Worm (Caenorhabditis elegans): ENCODE measurements around the gene C06A8.6.

C06A8.6 gene

DNA sequence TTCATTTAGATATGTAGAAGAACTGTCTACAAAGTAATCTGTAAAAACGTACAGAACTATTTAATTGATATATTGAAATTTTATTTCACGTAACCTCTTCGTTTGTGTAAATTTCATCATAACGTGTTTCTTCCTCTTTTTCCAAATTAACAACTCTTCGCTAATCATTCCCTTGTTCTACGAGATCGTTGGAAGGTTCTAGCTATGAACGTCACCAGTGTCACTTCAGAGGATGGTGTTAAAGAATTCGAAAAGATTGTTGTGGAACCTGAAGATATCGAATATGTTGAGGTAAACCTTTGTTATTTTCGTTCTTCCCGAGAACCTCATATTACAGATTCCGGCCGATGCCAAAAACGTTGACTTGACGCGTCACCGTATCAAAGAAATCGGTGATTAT lies at the start of gene C06A8.6:
Gene C06A8.6, plus strand, starts transcription at position 89 of the 400 bp plus-strand sequence.
- no peak for TF ChIP-seq pha-4 (tag; optimal IDR thresholded peaks at IDR 0.05)
- TF ChIP-seq snpc-4 (tag; optimal IDR thresholded peaks at IDR 0.05) = no peak
- no peak for TF ChIP-seq mdl-1 (tag; optimal IDR thresholded peaks at IDR 0.05)
- TF ChIP-seq hmg-11 (tag; optimal IDR thresholded peaks at IDR 0.05) = no peak
- TF ChIP-seq sea-2 (GFP tag; optimal IDR thresholded peaks at IDR 0.05) = no peak
- TF ChIP-seq ama-1 (optimal IDR thresholded peaks at IDR 0.05) = no peak
- TF ChIP-seq ceh-9 (tag; optimal IDR thresholded peaks at IDR 0.05) = no peak
- no peak for TF ChIP-seq fkh-2 (tag; optimal IDR thresholded peaks at IDR 0.05)
- no peak for TF ChIP-seq nhr-67 (tag; optimal IDR thresholded peaks at IDR 0.05)
- TF ChIP-seq egl-27 (tag; optimal IDR thresholded peaks at IDR 0.05) = no peak
- TF ChIP-seq nhr-43 (tag; optimal IDR thresholded peaks at IDR 0.05; ENCODE audit: poor library complexity, severe bottlenecking) = no peak
- no peak for TF ChIP-seq fkh-10 (GFP tag; optimal IDR thresholded peaks at IDR 0.05)
- no peak for TF ChIP-seq ceh-16 (tag; optimal IDR thresholded peaks at IDR 0.05)
- TF ChIP-seq elt-3 (tag; optimal IDR thresholded peaks at IDR 0.05) = no peak
- TF ChIP-seq daf-12 (tag; optimal IDR thresholded peaks at IDR 0.05) = no peak
- TF ChIP-seq ZK546.5 (tag; optimal IDR thresholded peaks at IDR 0.05) = no peak
- TF ChIP-seq lin-39 (tag; optimal IDR thresholded peaks at IDR 0.05) = no peak
- TF ChIP-seq nhr-28 (tag; optimal IDR thresholded peaks at IDR 0.05) = no peak
- no peak for TF ChIP-seq skn-1 (tag; optimal IDR thresholded peaks at IDR 0.05)

DNA sequence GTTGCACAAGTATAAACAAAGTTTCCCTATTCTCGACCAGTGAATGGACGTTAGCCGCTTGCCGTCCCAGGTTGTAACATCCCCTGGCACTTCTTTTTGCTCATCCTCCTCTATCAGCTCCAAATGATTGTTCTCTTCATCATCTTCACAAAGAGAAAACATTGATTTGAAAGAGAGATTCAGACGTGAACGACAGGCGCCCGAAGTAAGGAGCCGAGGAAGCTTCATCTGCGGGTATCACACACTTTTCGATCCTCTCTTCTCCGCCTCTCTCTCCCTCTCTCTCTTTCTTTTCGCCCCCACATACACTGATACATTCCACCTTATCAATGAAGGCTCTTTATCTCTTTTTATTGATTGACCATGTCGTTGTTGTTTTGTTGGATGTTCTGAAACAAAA lies 49.5 kb upstream of the C06A8.6 start:
- no peak for TF ChIP-seq nfya-1 (tag; optimal IDR thresholded peaks at IDR 0.05; ENCODE audit: insufficient read depth)
- no peak for TF ChIP-seq nhr-11 (tag; optimal IDR thresholded peaks at IDR 0.05)
- TF ChIP-seq lin-15B (tag; optimal IDR thresholded peaks at IDR 0.05) = no peak
- TF ChIP-seq nhr-67 (tag; optimal IDR thresholded peaks at IDR 0.05) = no peak
- TF ChIP-seq elt-2 (tag; optimal IDR thresholded peaks at IDR 0.05) = no peak
- no peak for TF ChIP-seq nhr-237 (tag; optimal IDR thresholded peaks at IDR 0.05)
- TF ChIP-seq aly-2 (tag; optimal IDR thresholded peaks at IDR 0.05) = no peak

DNA sequence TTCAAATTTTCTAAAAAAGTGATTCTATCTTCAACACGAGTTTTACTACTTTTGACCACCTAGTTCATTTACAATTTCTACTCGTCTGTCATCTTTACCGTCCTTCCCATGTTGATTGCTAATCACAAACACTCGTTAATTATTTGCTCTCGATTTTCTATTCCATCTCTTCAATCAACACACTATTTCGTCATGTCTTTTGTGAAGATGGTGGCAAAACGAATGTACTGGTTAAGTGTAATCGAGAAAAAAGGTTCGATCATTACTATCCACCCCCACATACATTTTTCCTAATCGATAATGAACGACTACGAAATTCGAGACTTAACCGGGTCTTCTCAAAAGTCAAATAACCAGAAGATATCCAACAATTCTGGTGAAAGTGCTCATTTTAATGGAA lies 47.7 kb upstream of the C06A8.6 start, which contains the start of gene cpna-2:
Gene cpna-2, plus strand, starts transcription at position 301 of the 400 bp plus-strand sequence.
- TF ChIP-seq nfya-1 (tag; optimal IDR thresholded peaks at IDR 0.05; ENCODE audit: insufficient read depth) (no peak), ceh-16 (tag; optimal IDR thresholded peaks at IDR 0.05) (no peak), daf-12 (tag; optimal IDR thresholded peaks at IDR 0.05) (no peak), aly-2 (tag; optimal IDR thresholded peaks at IDR 0.05) (no peak), elt-2 (tag; optimal IDR thresholded peaks at IDR 0.05) (no peak)

DNA sequence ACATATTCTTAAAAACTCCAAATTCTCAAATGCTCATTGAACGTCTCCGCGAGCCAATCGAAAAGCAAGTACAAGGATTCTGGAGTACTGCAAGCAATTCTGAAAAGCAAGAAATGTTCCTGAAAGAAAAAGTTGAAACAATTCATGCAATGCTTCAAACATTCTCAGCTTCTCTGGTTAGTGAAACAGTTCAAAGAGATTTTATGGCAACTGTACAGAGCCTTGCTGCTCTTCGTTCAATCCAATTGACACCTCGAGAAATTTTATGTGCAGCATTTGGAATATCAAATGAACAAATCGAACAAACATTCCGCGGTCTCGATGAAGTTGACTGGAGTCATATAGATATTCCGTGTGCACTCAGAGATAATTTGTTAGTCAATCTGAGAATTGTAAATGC lies 35.6 kb upstream of the C06A8.6 start:
- no peak for TF ChIP-seq elt-1 (tag; optimal IDR thresholded peaks at IDR 0.05)
- TF ChIP-seq nhr-25 (tag; optimal IDR thresholded peaks at IDR 0.05) = no peak
- TF ChIP-seq fkh-10 (GFP tag; optimal IDR thresholded peaks at IDR 0.05) = no peak

DNA sequence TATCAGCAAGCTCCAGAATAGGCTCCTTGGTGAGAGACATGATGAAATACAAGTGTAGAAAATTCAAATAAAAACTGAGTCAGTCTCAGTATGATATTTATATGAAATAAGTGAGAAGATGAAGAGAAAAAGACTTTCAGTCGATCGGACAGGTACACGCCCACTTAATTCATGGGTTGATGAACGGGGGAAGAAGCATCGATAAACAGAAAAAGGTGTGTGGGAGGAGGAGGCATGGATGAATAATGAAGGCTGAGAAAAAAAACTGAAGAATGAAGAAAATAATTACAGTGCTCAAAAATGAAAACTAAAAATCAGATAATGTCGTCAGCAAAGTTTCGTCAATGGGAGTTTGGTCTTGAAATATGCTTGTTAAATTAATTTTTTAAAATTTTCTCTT lies 18.8 kb upstream of the C06A8.6 start, which contains the start of gene trx-1:
Gene trx-1, minus strand, starts transcription at position 101 of the 400 bp plus-strand sequence.
- no peak for TF ChIP-seq nhr-77 (tag; optimal IDR thresholded peaks at IDR 0.05)
- TF ChIP-seq sea-2 (GFP tag; optimal IDR thresholded peaks at IDR 0.05) = no peak
- no peak for TF ChIP-seq fkh-2 (tag; optimal IDR thresholded peaks at IDR 0.05)
- no peak for TF ChIP-seq zag-1 (tag; optimal IDR thresholded peaks at IDR 0.05)
- no peak for TF ChIP-seq nhr-23 (tag; optimal IDR thresholded peaks at IDR 0.05)

DNA sequence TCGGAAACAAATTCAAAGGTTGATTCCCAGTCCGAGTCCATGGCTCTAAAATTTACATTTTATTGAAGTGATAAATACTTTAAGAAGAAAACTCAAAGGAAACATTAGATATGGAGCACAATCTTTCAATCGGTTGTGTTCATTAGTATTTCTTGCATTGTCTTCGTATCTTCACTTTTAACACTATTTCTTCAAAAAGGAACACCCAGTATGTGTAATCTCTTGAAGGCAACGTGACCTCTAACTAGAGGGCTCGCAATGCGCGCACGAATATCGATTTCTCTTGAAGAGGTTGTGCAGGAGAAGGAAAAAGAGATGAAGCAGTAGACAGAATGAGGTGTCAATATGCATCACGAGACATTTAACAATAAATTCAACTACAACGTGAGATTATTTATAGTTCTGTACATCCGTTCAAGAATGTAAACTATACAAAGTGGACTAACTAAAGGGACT lies 17.2 kb upstream of the C06A8.6 start, which contains the start of the genes B0228.6 and B0228.1:
Gene B0228.6, minus strand, starts transcription at position 51 of the 456 bp plus-strand sequence.
Gene B0228.1, plus strand, starts transcription at position 228 of the 456 bp plus-strand sequence.
- TF ChIP-seq fos-1 (tag; optimal IDR thresholded peaks at IDR 0.05) (no peak), nhr-12 (tag; optimal IDR thresholded peaks at IDR 0.05) (no peak), snpc-4 (tag; optimal IDR thresholded peaks at IDR 0.05) (peak; percentile 48)

All from whole organism, L3 larva.